Worm (Caenorhabditis elegans) whole organism, mixed stage, embryonic: ENCODE data around the gene F38A1.6.

Source experiments
- lin-32 ChIP-seq: fragments of 200-800 bp; sonication (Bioruptor generic); optimal IDR thresholded peaks from 2 replicates; lab custom pipeline; 2018; ENCODE audit warnings: mild to moderate bottlenecking, missing genetic modification characterization, missing compliant biosample characterization
- nhr-237 ChIP-seq: fragments of 150-350 bp; optimal IDR thresholded peaks from 2 replicates; lab custom pipeline; 2014; ENCODE audit warnings: missing biosample characterization, missing genetic modification characterization
- nhr-76 ChIP-seq: sonication (generic microtip); optimal IDR thresholded peaks from 2 replicates; lab custom pipeline; 2017; ENCODE audit warnings: missing biosample characterization, missing genetic modification characterization
- pha-4 ChIP-seq: fragments of 150-350 bp; optimal IDR thresholded peaks from 2 replicates; lab custom pipeline; 2018; ENCODE audit warnings: missing biosample characterization, missing genetic modification reagents, missing genetic modification characterization
- unc-62 ChIP-seq: fragments of 150-350 bp; optimal IDR thresholded peaks from 2 replicates; lab custom pipeline; 2014; ENCODE audit warnings: missing biosample characterization, missing genetic modification reagents, missing genetic modification characterization

DNA sequence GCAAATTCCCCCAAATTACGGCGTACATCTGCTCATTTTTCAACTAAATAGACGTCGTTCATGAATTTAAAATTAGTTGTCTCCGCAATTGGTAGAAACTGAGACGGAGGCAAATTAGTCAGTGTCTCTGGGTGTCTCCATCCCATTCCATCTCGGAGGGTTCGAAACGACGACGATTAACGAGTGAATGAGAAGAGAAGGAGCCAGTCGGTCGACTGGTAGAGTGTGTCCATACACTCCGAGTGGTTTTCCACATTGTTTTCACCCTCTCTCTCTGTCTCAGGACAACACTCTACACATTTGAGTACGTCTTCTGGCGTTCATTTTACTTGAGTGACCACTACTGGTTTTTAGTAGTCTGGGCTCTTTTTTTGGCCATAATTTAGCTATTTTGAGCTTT is 27.3 kb downstream of the F38A1.6 start:
- TF ChIP-seq pha-4, result no peak
- TF ChIP-seq unc-62, result no peak
- no peak for TF ChIP-seq nhr-76 (tag; lab: Kevin White, UChicago)
- TF ChIP-seq nhr-237 (tag; lab: Kevin White, UChicago), result no peak
- TF ChIP-seq lin-32 (GFP tag; lab: Kevin White, UChicago), result no peak
